ENCODE assay signal across 4 fruit fly cellular contexts in the genomic region with DNA sequence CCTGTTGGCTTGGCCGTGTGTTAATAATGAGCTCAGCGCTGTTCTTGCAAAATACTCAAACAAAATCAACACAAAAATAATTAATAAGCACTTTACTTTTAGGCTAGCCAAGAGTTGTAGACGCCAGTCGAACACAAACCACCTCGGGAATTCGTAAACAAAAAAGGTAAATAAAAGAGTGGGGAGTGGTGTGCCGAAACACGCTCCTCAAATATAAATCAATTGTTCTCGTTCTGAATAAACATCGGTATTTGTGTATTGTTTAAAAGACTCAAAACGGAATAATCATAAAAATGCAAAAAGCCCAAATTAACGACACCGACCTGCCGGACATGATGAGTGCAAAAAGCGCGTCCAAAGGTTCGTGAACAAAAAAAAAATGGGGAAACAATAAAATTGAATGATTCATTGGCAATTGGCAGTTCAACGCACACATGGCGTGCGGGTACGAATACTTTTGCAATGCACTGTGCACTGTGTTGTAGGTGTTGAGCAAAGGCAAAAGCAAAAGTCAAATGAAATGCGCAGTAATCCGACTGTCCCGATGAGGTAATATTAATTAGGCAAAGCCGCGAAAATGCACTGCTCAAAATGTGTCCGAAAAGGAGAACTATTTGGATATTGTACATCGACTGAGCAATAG.
TF ChIP-seq lines count a peak whose summit lies in the region.

No protein-coding gene starts in this region.

- TF ChIP-seq CTCF in whole organism, embryonic (GFP tag; optimal IDR thresholded peaks at IDR 0.05; lab: Kevin White, UChicago), result no peak

TF ChIP-seq in whole organism, adult, 20 proteins besides CTCF, POLR2A, EP300 and RAD21:
- no peak for TF ChIP-seq CG5204 (GFP tag; optimal IDR thresholded peaks at IDR 0.05; lab: Kevin White, UChicago)
- TF ChIP-seq CG33017 (tag; optimal IDR thresholded peaks at IDR 0.05; lab: Kevin White, UChicago), result no peak
- TF ChIP-seq Crg-1 (GFP tag; optimal IDR thresholded peaks at IDR 0.05; lab: Kevin White, UChicago), result peak; percentile 15
- TF ChIP-seq Hr96 (GFP tag; optimal IDR thresholded peaks at IDR 0.05; lab: Kevin White, UChicago), result no peak
- no peak for TF ChIP-seq CG7045 (GFP tag; optimal IDR thresholded peaks at IDR 0.05; lab: Kevin White, UChicago)
- TF ChIP-seq tj (GFP tag; optimal IDR thresholded peaks at IDR 0.05; lab: Kevin White, UChicago), result peak; percentile 95
- TF ChIP-seq CG14711 (tag; optimal IDR thresholded peaks at IDR 0.05; lab: Kevin White, UChicago), result no peak
- peak; percentile 80 for TF ChIP-seq kay (GFP tag; lab: Kevin White, UChicago; ENCODE audit: borderline replicate concordance)
- TF ChIP-seq cic (GFP tag; optimal IDR thresholded peaks at IDR 0.05; lab: Kevin White, UChicago), result no peak
- peak; percentile 54 for TF ChIP-seq Mnt (GFP tag; optimal IDR thresholded peaks at IDR 0.05; lab: Kevin White, UChicago)
- TF ChIP-seq ovo (GFP tag; optimal IDR thresholded peaks at IDR 0.05; lab: Kevin White, UChicago), result no peak
- no peak for TF ChIP-seq CG7101 (tag; optimal IDR thresholded peaks at IDR 0.05; lab: Kevin White, UChicago)
- TF ChIP-seq toe (GFP tag; optimal IDR thresholded peaks at IDR 0.05; lab: Kevin White, UChicago), result no peak
- TF ChIP-seq bab1 (GFP tag; optimal IDR thresholded peaks at IDR 0.05; lab: Kevin White, UChicago), result no peak
- TF ChIP-seq cnc (optimal IDR thresholded peaks at IDR 0.05; lab: Kevin White, UChicago), result no peak

TF ChIP-seq in whole organism, embryonic, 481 proteins besides CTCF, POLR2A, EP300 and RAD21 (continues in another document):
- no peak for TF ChIP-seq sna (GFP tag; IDR thresholded peaks at IDR 0.05; lab: Robert Waterston, UW; ENCODE audit: partially characterized antibody)
- no peak for TF ChIP-seq nau (GFP tag; optimal IDR thresholded peaks at IDR 0.05; lab: Kevin White, UChicago)
- no peak for TF ChIP-seq gsb-n (tag; optimal IDR thresholded peaks at IDR 0.05; lab: Kevin White, UChicago)
- no peak for TF ChIP-seq slou (GFP tag; optimal IDR thresholded peaks at IDR 0.05; lab: Kevin White, UChicago)
- peak; percentile 79 for TF ChIP-seq CG8388 (GFP tag; optimal IDR thresholded peaks at IDR 0.05; lab: Kevin White, UChicago)
- TF ChIP-seq CG8924 (tag; optimal IDR thresholded peaks at IDR 0.05; lab: Kevin White, UChicago), result no peak
- peak; percentile 37 for TF ChIP-seq CG13624 (GFP tag; optimal IDR thresholded peaks at IDR 0.05; lab: Kevin White, UChicago)
- 0 out of 2 replicates have a peak, but pooled peaks have one; percentile 19 for TF ChIP-seq Atf6 (GFP tag; IDR thresholded peaks at IDR 0.05; lab: Robert Waterston, UW)
- no peak for TF ChIP-seq Ptx1 (GFP tag; IDR thresholded peaks at IDR 0.05; lab: Robert Waterston, UW)
- TF ChIP-seq CG10543 (GFP tag; optimal IDR thresholded peaks at IDR 0.05; lab: Kevin White, UChicago), result peak; percentile 56
- no peak for TF ChIP-seq Optix (GFP tag; IDR thresholded peaks at IDR 0.05; lab: Robert Waterston, UW)
- TF ChIP-seq CG5180 (GFP tag; optimal IDR thresholded peaks at IDR 0.05; lab: Kevin White, UChicago), result no peak
- TF ChIP-seq CG9932 (GFP tag; IDR thresholded peaks at IDR 0.05; lab: Robert Waterston, UW), result peak; percentile 38; the same call in 1 of the 2 replicates
- peak; percentile 32 for TF ChIP-seq CG2120 (GFP tag; optimal IDR thresholded peaks at IDR 0.05; lab: Kevin White, UChicago)
- TF ChIP-seq CG6813 (GFP tag; optimal IDR thresholded peaks at IDR 0.05; lab: Kevin White, UChicago), result peak; percentile 16
- no peak for TF ChIP-seq ERR (GFP tag; optimal IDR thresholded peaks at IDR 0.05; lab: Kevin White, UChicago)
- TF ChIP-seq CG15073 (GFP tag; optimal IDR thresholded peaks at IDR 0.05; lab: Kevin White, UChicago), result no peak
- 0 out of 2 replicates have a peak, but pooled peaks have one; percentile 36 for TF ChIP-seq sob (GFP tag; IDR thresholded peaks at IDR 0.05; lab: Robert Waterston, UW)
- TF ChIP-seq lilli (GFP tag; optimal IDR thresholded peaks at IDR 0.05; lab: Kevin White, UChicago), result peak; percentile 25
- 0 out of 2 replicates have a peak, but pooled peaks have one; percentile 8 for TF ChIP-seq klu (GFP tag; IDR thresholded peaks at IDR 0.05; lab: Robert Waterston, UW)
- TF ChIP-seq exex (tag; optimal IDR thresholded peaks at IDR 0.05; lab: Kevin White, UChicago), result peak; percentile 8
- TF ChIP-seq sens-2 (GFP tag; IDR thresholded peaks at IDR 0.05; lab: Robert Waterston, UW), result no peak

TF ChIP-seq in whole organism, prepupa, 60 proteins besides CTCF, POLR2A, EP300 and RAD21:
- peak; percentile 40 for TF ChIP-seq Eip93F (GFP tag; optimal IDR thresholded peaks at IDR 0.05; lab: Kevin White, UChicago)
- TF ChIP-seq Eip78C (GFP tag; lab: Kevin White, UChicago), result peak; percentile 31
- TF ChIP-seq fd59A (GFP tag; optimal IDR thresholded peaks at IDR 0.05; lab: Kevin White, UChicago), result no peak
- no peak for TF ChIP-seq Hr38 (GFP tag; optimal IDR thresholded peaks at IDR 0.05; lab: Kevin White, UChicago)
- no peak for TF ChIP-seq dac (GFP tag; optimal IDR thresholded peaks at IDR 0.05; lab: Kevin White, UChicago)
- peak; percentile 93 for TF ChIP-seq vri (GFP tag; optimal IDR thresholded peaks at IDR 0.05; lab: Kevin White, UChicago)
- TF ChIP-seq esn (GFP tag; optimal IDR thresholded peaks at IDR 0.05; lab: Kevin White, UChicago), result peak; percentile 23
- peak; percentile 7 for TF ChIP-seq CG31627 (GFP tag; optimal IDR thresholded peaks at IDR 0.05; lab: Kevin White, UChicago)
- TF ChIP-seq CG3032 (tag; optimal IDR thresholded peaks at IDR 0.05; lab: Kevin White, UChicago), result no peak
- TF ChIP-seq CG8119 (GFP tag; IDR thresholded peaks at IDR 0.05; lab: Robert Waterston, UW), result 0 out of 3 replicates have a peak, but pooled peaks have one; percentile 23
- TF ChIP-seq fkh (GFP tag; optimal IDR thresholded peaks at IDR 0.05; lab: Kevin White, UChicago), result peak; percentile 88
- no peak for TF ChIP-seq lz (GFP tag; optimal IDR thresholded peaks at IDR 0.05; lab: Kevin White, UChicago)

TF ChIP-seq in whole organism, wandering third instar larva, 38 proteins besides CTCF, POLR2A, EP300 and RAD21:
- TF ChIP-seq Rel (GFP tag; optimal IDR thresholded peaks at IDR 0.05; lab: Kevin White, UChicago), result no peak
- TF ChIP-seq Rel (tag; optimal IDR thresholded peaks at IDR 0.05; lab: Kevin White, UChicago), result peak; percentile 30
- no peak for TF ChIP-seq pan (optimal IDR thresholded peaks at IDR 0.05; lab: Kevin White, UChicago)
- no peak for TF ChIP-seq Myc (optimal IDR thresholded peaks at IDR 0.05; lab: Kevin White, UChicago)
- TF ChIP-seq Hnf4 (GFP tag; optimal IDR thresholded peaks at IDR 0.05; lab: Kevin White, UChicago), result peak; percentile 42
- peak; percentile 36 for TF ChIP-seq CG32264 (GFP tag; optimal IDR thresholded peaks at IDR 0.05; lab: Kevin White, UChicago)
- peak; percentile 42 for TF ChIP-seq psq (GFP tag; optimal IDR thresholded peaks at IDR 0.05; lab: Kevin White, UChicago)
- peak; percentile 62 for TF ChIP-seq fru (GFP tag; optimal IDR thresholded peaks at IDR 0.05; lab: Kevin White, UChicago)
- no peak for TF ChIP-seq Dfd (GFP tag; optimal IDR thresholded peaks at IDR 0.05; lab: Kevin White, UChicago)
- TF ChIP-seq foxo (GFP tag; optimal IDR thresholded peaks at IDR 0.05; lab: Kevin White, UChicago), result peak in 1 of 2 experiments; percentile 29
- peak; percentile 2 for TF ChIP-seq HLH106 (tag; optimal IDR thresholded peaks at IDR 0.05; lab: Kevin White, UChicago)
- peak; percentile 50 for TF ChIP-seq h (GFP tag; optimal IDR thresholded peaks at IDR 0.05; lab: Kevin White, UChicago)
- no peak for TF ChIP-seq N (GFP tag; optimal IDR thresholded peaks at IDR 0.05; lab: Kevin White, UChicago)
- peak; percentile 13 for TF ChIP-seq Sp1 (GFP tag; optimal IDR thresholded peaks at IDR 0.05; lab: Kevin White, UChicago)
